Fruit fly (Drosophila melanogaster): ENCODE results near the gene CG12692.

The CG12692 gene

dm6 chrX:4262661-4263060 lies 39.5 kb downstream of the CG12692 start (continued):
- TF ChIP-seq zfh1 (GFP tag; IDR thresholded peaks at IDR 0.05) (peak; percentile 60; the same call in 2 of the 3 replicates), CG3407 (GFP tag; optimal IDR thresholded peaks at IDR 0.05) (no peak), CG1792 (GFP tag; optimal IDR thresholded peaks at IDR 0.05) (no peak), Fer2 (tag; optimal IDR thresholded peaks at IDR 0.05) (no peak), pros (GFP tag; optimal IDR thresholded peaks at IDR 0.05) (no peak), CG43689 (GFP tag; IDR thresholded peaks at IDR 0.05) (no peak), CG32532 (GFP tag; IDR thresholded peaks at IDR 0.05) (peak; percentile 54; the same call in 1 of the 2 replicates), tup (GFP tag; optimal IDR thresholded peaks at IDR 0.05) (no peak), gem (tag; optimal IDR thresholded peaks at IDR 0.05) (peak; percentile 68), grn (GFP tag; optimal IDR thresholded peaks at IDR 0.05) (no peak), dysf (GFP tag; IDR thresholded peaks at IDR 0.05) (peak; percentile 64), knrl (GFP tag; IDR thresholded peaks at IDR 0.05; ENCODE audit: partially characterized antibody) (no peak), sim (GFP tag; IDR thresholded peaks at IDR 0.05) (no peak), CG9727 (GFP tag; optimal IDR thresholded peaks at IDR 0.05) (peak; percentile 26), CG7987 (GFP tag; optimal IDR thresholded peaks at IDR 0.05) (no peak), CG34224 (GFP tag; IDR thresholded peaks at IDR 0.05; ENCODE audit: partially characterized antibody) (no peak), Dp (GFP tag; optimal IDR thresholded peaks at IDR 0.05) (no peak), CG32772 (GFP tag; IDR thresholded peaks at IDR 0.05) (no peak), CG18476 (GFP tag; optimal IDR thresholded peaks at IDR 0.05) (no peak), nom (GFP tag; optimal IDR thresholded peaks at IDR 0.05) (no peak), Atf3 (GFP tag; optimal IDR thresholded peaks at IDR 0.05) (no peak), CG31365 (tag; optimal IDR thresholded peaks at IDR 0.05) (no peak), Hey (tag; optimal IDR thresholded peaks at IDR 0.05) (peak; percentile 22), chif (GFP tag; optimal IDR thresholded peaks at IDR 0.05) (peak in 1 of 2 experiments; percentile 47), tio (GFP tag; optimal IDR thresholded peaks at IDR 0.05) (no peak), lmd (GFP tag; IDR thresholded peaks at IDR 0.05) (peak; percentile 52), disco-r (GFP tag; optimal IDR thresholded peaks at IDR 0.05) (no peak), fd3F (GFP tag; optimal IDR thresholded peaks at IDR 0.05) (no peak), CG9215 (GFP tag; IDR thresholded peaks at IDR 0.05) (peak; percentile 51), Fer3 (tag; optimal IDR thresholded peaks at IDR 0.05) (peak; percentile 64), CG8478 (optimal IDR thresholded peaks at IDR 0.05) (no peak), sd (tag; optimal IDR thresholded peaks at IDR 0.05) (no peak), Blimp-1 (GFP tag; optimal IDR thresholded peaks at IDR 0.05) (peak; percentile 39), onecut (GFP tag; IDR thresholded peaks at IDR 0.05) (peak; percentile 52), D19A (tag; optimal IDR thresholded peaks at IDR 0.05) (peak; percentile 22), CG6254 (GFP tag; optimal IDR thresholded peaks at IDR 0.05) (no peak), zen (tag; optimal IDR thresholded peaks at IDR 0.05) (peak; percentile 44), ase (GFP tag; IDR thresholded peaks at IDR 0.05) (no peak), CG31224 (GFP tag; IDR thresholded peaks at IDR 0.05) (peak; percentile 29; the same call in 1 of the 2 replicates), CG8765 (GFP tag; IDR thresholded peaks at IDR 0.05) (no peak), ci (GFP tag; IDR thresholded peaks at IDR 0.05) (peak; percentile 71; the same call in 2 of the 3 replicates), croc (GFP tag; conservative IDR thresholded peaks at IDR 0.05) (no peak), tna (GFP tag; IDR thresholded peaks at IDR 0.05; ENCODE audit: partially characterized antibody) (no peak), Gug (GFP tag; IDR thresholded peaks at IDR 0.05) (peak; percentile 48; the same call in 2 of the 4 replicates), CG11093 (GFP tag; IDR thresholded peaks at IDR 0.05) (no peak), CG8924 (tag; optimal IDR thresholded peaks at IDR 0.05) (peak; percentile 39), CG10274 (GFP tag; optimal IDR thresholded peaks at IDR 0.05) (no peak), Gsc (GFP tag; IDR thresholded peaks at IDR 0.05) (no peak), bowl (GFP tag; IDR thresholded peaks at IDR 0.05) (no peak), cad (GFP tag; optimal IDR thresholded peaks at IDR 0.05) (no peak), CG13296 (GFP tag; optimal IDR thresholded peaks at IDR 0.05) (peak; percentile 32), corto (GFP tag; optimal IDR thresholded peaks at IDR 0.05) (no peak)
